Worm (Caenorhabditis elegans) whole organism, early embryonic: Measurements from ENCODE around the gene moc-5.

Experiments
- B0310.2 ChIP-seq: sonication (generic microtip); optimal IDR thresholded peaks from 2 replicates; lab custom pipeline; 2016; ENCODE audit warnings: mild to moderate bottlenecking, missing genetic modification characterization, missing compliant biosample characterization
- F13C5.2 ChIP-seq: sonication (generic microtip); optimal IDR thresholded peaks from 2 replicates; lab custom pipeline; 2017; ENCODE audit warnings: mild to moderate bottlenecking, missing genetic modification characterization, inconsistent platforms, missing compliant biosample characterization
- ama-1 ChIP-seq: fragments of 150-350 bp; optimal IDR thresholded peaks from 2 replicates; lab custom pipeline; 2014
- ceh-13 ChIP-seq: fragments of 200-800 bp; sonication (Bioruptor generic); optimal IDR thresholded peaks from 2 replicates; lab custom pipeline; 2018; ENCODE audit warnings: mild to moderate bottlenecking, missing genetic modification characterization, missing compliant biosample characterization
- ets-7 ChIP-seq: sonication (generic microtip); optimal IDR thresholded peaks from 2 replicates; lab custom pipeline; 2016; ENCODE audit warnings: missing genotype, missing genetic modification characterization, missing compliant biosample characterization
- hmbx-1 ChIP-seq: sonication (generic microtip); optimal IDR thresholded peaks from 2 replicates; lab custom pipeline; 2016; ENCODE audit warnings: mild to moderate bottlenecking, missing genetic modification characterization, missing compliant biosample characterization
- hmg-4 ChIP-seq: fragments of 200-800 bp; sonication (Bioruptor generic); optimal IDR thresholded peaks from 2 replicates; lab custom pipeline; 2018; ENCODE audit warnings: mild to moderate bottlenecking, missing genetic modification characterization, missing compliant biosample characterization
- pes-1 ChIP-seq: fragments of 200-800 bp; sonication (Bioruptor generic); IDR thresholded peaks from 2 replicates; pipeline ENCODE4 v1.3.6; 2022; ENCODE audit warnings: missing genetic modification reagents, missing genetic modification characterization, missing compliant biosample characterization
- tbx-37 ChIP-seq: fragments of 200-800 bp; sonication (Bioruptor generic); conservative IDR thresholded peaks from 2 replicates; pipeline ENCODE4 v1.3.6; 2022; ENCODE audit warnings: missing genetic modification reagents, missing genetic modification characterization, missing compliant biosample characterization

DNA sequence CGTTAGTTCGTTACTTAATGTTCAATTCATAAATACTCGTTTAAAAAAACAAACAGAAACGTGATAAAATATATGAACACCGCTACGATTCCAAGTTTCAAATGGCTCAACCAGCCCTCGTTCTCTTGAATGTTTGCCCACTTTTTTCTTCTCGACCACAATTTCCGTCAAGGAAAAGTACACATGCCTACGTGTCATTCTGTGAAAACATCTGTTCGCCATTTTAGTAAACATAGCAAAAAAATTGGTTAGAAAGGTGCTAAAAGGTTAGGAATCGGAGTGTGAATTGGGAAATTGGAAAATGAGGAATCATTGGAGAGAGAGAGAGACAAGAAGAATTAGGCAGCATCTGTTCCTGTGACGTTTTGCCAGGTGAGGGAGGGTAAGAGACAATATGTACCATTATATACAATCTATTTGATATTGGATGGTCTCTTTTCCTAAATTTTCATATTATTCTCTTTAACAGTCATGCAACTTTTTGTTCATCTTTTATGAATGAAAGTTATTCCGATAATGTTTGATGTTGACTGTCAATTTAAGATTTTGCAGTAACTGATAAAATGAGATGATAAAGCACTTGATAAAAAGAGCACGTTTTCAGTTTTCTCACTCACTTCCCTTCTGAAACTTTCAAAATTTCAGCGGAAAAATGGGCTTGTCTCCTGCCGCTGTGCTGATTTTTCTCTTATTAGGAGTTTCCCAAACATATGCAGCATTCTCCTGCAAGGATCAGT, 26.3 kb downstream of the moc-5 start, which contains the start of gene nuc-1:
- TF ChIP-seq ama-1 (lab: Kevin White, UChicago) = no peak
- TF ChIP-seq hmbx-1 (tag; lab: Kevin White, UChicago) = no peak
- no peak for TF ChIP-seq pes-1 (GFP tag; lab: Robert Waterston, UW)
- TF ChIP-seq ets-7 (tag; lab: Kevin White, UChicago) = no peak
- TF ChIP-seq B0310.2 (tag; lab: Kevin White, UChicago) = no peak
- TF ChIP-seq ceh-13 (GFP tag; lab: Kevin White, UChicago) = no peak
- no peak for TF ChIP-seq hmg-4 (GFP tag; lab: Kevin White, UChicago)
- TF ChIP-seq tbx-37 (GFP tag; lab: Robert Waterston, UW) = no peak
- TF ChIP-seq F13C5.2 = no peak
